Worm (Caenorhabditis elegans) whole organism, mixed stage, embryonic: ENCODE measurements around the gene srh-28.

ENCODE experiments used
- M03D4.4 ChIP-seq: sonication (generic microtip); optimal IDR thresholded peaks from 2 replicates; lab custom pipeline; 2017; ENCODE audit warnings: mild to moderate bottlenecking, missing genetic modification characterization, missing compliant biosample characterization
- bed-3 ChIP-seq: fragments of 200-800 bp; sonication (Bioruptor generic); optimal IDR thresholded peaks from 3 replicates; lab custom pipeline; 2018; ENCODE audit warnings: mild to moderate bottlenecking, missing genetic modification characterization, moderate library complexity, missing compliant biosample characterization
- blmp-1 ChIP-seq: fragments of 150-350 bp; optimal IDR thresholded peaks from 2 replicates; lab custom pipeline; 2014; ENCODE audit warnings: missing biosample characterization, missing genetic modification characterization
- ceh-39 ChIP-seq: fragments of 150-350 bp; optimal IDR thresholded peaks from 2 replicates; lab custom pipeline; 2014; ENCODE audit warnings: missing biosample characterization, missing genetic modification characterization
- ceh-43 ChIP-seq: fragments of 200-800 bp; sonication (Bioruptor generic); optimal IDR thresholded peaks from 2 replicates; lab custom pipeline; 2018; ENCODE audit warnings: mild to moderate bottlenecking, missing genetic modification characterization, moderate library complexity, missing compliant biosample characterization
- ceh-83 ChIP-seq: fragments of 200-800 bp; sonication (Bioruptor generic); optimal IDR thresholded peaks from 2 replicates; lab custom pipeline; 2018; ENCODE audit warnings: mild to moderate bottlenecking, missing genetic modification characterization, missing compliant biosample characterization
- ces-1 ChIP-seq: fragments of 150-350 bp; optimal IDR thresholded peaks from 2 replicates; lab custom pipeline; 2014; ENCODE audit warnings: missing biosample characterization, missing genetic modification reagents, missing genetic modification characterization
- cnd-1 ChIP-seq: fragments of 200-800 bp; sonication (Bioruptor generic); optimal IDR thresholded peaks from 2 replicates; lab custom pipeline; 2018; ENCODE audit warnings: mild to moderate bottlenecking, missing genetic modification characterization, missing compliant biosample characterization
- drap-1 ChIP-seq: fragments of 200-800 bp; sonication (Bioruptor generic); optimal IDR thresholded peaks from 3 replicates; lab custom pipeline; 2018; ENCODE audit warnings: mild to moderate bottlenecking, missing genetic modification characterization, missing compliant biosample characterization
- elt-1 ChIP-seq: sonication (generic microtip); optimal IDR thresholded peaks from 2 replicates; lab custom pipeline; 2017; ENCODE audit warnings: missing genetic modification characterization, mild to moderate bottlenecking, missing compliant biosample characterization, antibody characterized with exemption, moderate library complexity, borderline replicate concordance; ENCODE audit not compliant: insufficient read depth
- elt-3 ChIP-seq: fragments of 150-350 bp; optimal IDR thresholded peaks from 2 replicates; lab custom pipeline; 2014; ENCODE audit warnings: missing biosample characterization, missing genetic modification characterization
- flh-1 ChIP-seq: fragments of 200-800 bp; sonication (Bioruptor generic); optimal IDR thresholded peaks from 2 replicates; lab custom pipeline; 2018; ENCODE audit warnings: mild to moderate bottlenecking, missing genetic modification characterization, moderate library complexity, missing compliant biosample characterization
- ham-2 ChIP-seq: fragments of 200-800 bp; sonication (Bioruptor generic); optimal IDR thresholded peaks from 2 replicates; lab custom pipeline; 2018; ENCODE audit warnings: mild to moderate bottlenecking, missing genetic modification characterization, missing compliant biosample characterization
- hlh-1 ChIP-seq: fragments of 150-350 bp; optimal IDR thresholded peaks from 2 replicates; lab custom pipeline; 2014; ENCODE audit warnings: missing biosample characterization, missing genetic modification reagents, missing genetic modification characterization
- lin-13 ChIP-seq: fragments of 150-350 bp; optimal IDR thresholded peaks from 2 replicates; lab custom pipeline; 2014; ENCODE audit warnings: missing biosample characterization, missing genetic modification characterization
- lin-32 ChIP-seq: fragments of 200-800 bp; sonication (Bioruptor generic); optimal IDR thresholded peaks from 2 replicates; lab custom pipeline; 2018; ENCODE audit warnings: mild to moderate bottlenecking, missing genetic modification characterization, missing compliant biosample characterization
- lsy-2 ChIP-seq: fragments of 150-350 bp; optimal IDR thresholded peaks from 2 replicates; lab custom pipeline; 2014; ENCODE audit warnings: missing biosample characterization, missing genetic modification characterization
- mab-5 ChIP-seq: fragments of 150-350 bp; optimal IDR thresholded peaks from 2 replicates; lab custom pipeline; 2014; ENCODE audit warnings: missing biosample characterization, missing genetic modification characterization
- mep-1 ChIP-seq: fragments of 150-350 bp; optimal IDR thresholded peaks from 2 replicates; lab custom pipeline; 2017; ENCODE audit warnings: missing biosample characterization, missing genetic modification reagents, missing genetic modification characterization, inconsistent platforms
- mls-2 ChIP-seq: sonication (generic microtip); optimal IDR thresholded peaks from 2 replicates; lab custom pipeline; 2016; ENCODE audit warnings: mild to moderate bottlenecking, missing genetic modification characterization, moderate library complexity, missing compliant biosample characterization
- nhr-12 ChIP-seq: fragments of 150-350 bp; optimal IDR thresholded peaks from 2 replicates; lab custom pipeline; 2014; ENCODE audit warnings: missing biosample characterization, missing genetic modification characterization
- nhr-2 ChIP-seq: fragments of 150-350 bp; optimal IDR thresholded peaks from 2 replicates; lab custom pipeline; 2014; ENCODE audit warnings: missing biosample characterization, missing genetic modification characterization
- nhr-237 ChIP-seq: fragments of 150-350 bp; optimal IDR thresholded peaks from 2 replicates; lab custom pipeline; 2014; ENCODE audit warnings: missing biosample characterization, missing genetic modification characterization
- nhr-76 ChIP-seq: sonication (generic microtip); optimal IDR thresholded peaks from 2 replicates; lab custom pipeline; 2017; ENCODE audit warnings: missing biosample characterization, missing genetic modification characterization
- pha-4 ChIP-seq: fragments of 150-350 bp; optimal IDR thresholded peaks from 2 replicates; lab custom pipeline; 2018; ENCODE audit warnings: missing biosample characterization, missing genetic modification reagents, missing genetic modification characterization
- sem-2 ChIP-seq: fragments of 200-800 bp; sonication (Bioruptor generic); optimal IDR thresholded peaks from 2 replicates; lab custom pipeline; 2018; ENCODE audit warnings: mild to moderate bottlenecking, missing genetic modification characterization, missing compliant biosample characterization
- snpc-4 ChIP-seq: fragments of 150-350 bp; optimal IDR thresholded peaks from 2 replicates; lab custom pipeline; 2014; ENCODE audit warnings: missing biosample characterization, missing genetic modification characterization
- sptf-1 ChIP-seq: sonication (generic microtip); optimal IDR thresholded peaks from 2 replicates; lab custom pipeline; 2017; ENCODE audit warnings: mild to moderate bottlenecking, missing genetic modification characterization, moderate library complexity, missing compliant biosample characterization
- tbx-8 ChIP-seq: fragments of 200-800 bp; sonication (Bioruptor generic); optimal IDR thresholded peaks from 2 replicates; lab custom pipeline; 2018; ENCODE audit warnings: mild to moderate bottlenecking, missing genetic modification characterization, moderate library complexity, missing compliant biosample characterization
- unc-120 ChIP-seq: sonication (generic microtip); optimal IDR thresholded peaks from 2 replicates; lab custom pipeline; 2017; ENCODE audit warnings: missing genetic modification characterization, missing compliant biosample characterization; ENCODE audit not compliant: poor library complexity, severe bottlenecking
- unc-39 ChIP-seq: fragments of 150-350 bp; optimal IDR thresholded peaks from 2 replicates; lab custom pipeline; 2014; ENCODE audit warnings: missing biosample characterization, missing genetic modification characterization
- unc-62 ChIP-seq: fragments of 150-350 bp; optimal IDR thresholded peaks from 2 replicates; lab custom pipeline; 2014; ENCODE audit warnings: missing biosample characterization, missing genetic modification reagents, missing genetic modification characterization
- zip-8 ChIP-seq: fragments of 150-350 bp; optimal IDR thresholded peaks from 2 replicates; lab custom pipeline; 2014; ENCODE audit warnings: missing biosample characterization, missing genetic modification characterization

srh-28 gene

ce11 chrV:6793744-6794239, 18.2 kb upstream of the srh-28 start, which contains the start of gene ZC404.1:
ZC404.1 (plus strand) TSS chrV:6794189.
- TF ChIP-seq unc-120 (tag; lab: Kevin White, UChicago): no peak
- no peak for TF ChIP-seq bed-3 (GFP tag; lab: Kevin White, UChicago)
- TF ChIP-seq pha-4 (tag; lab: Kevin White, UChicago): no peak
- no peak for TF ChIP-seq unc-62 (GFP tag; lab: Kevin White, UChicago)
- TF ChIP-seq nhr-2 (tag; lab: Kevin White, UChicago): no peak

ce11 chrV:6792973-6793372, 17.4 kb upstream of the srh-28 start:
- TF ChIP-seq snpc-4 (tag; lab: Kevin White, UChicago): no peak
- no peak for TF ChIP-seq hlh-1 (tag; lab: Kevin White, UChicago)
- no peak for TF ChIP-seq bed-3 (GFP tag; lab: Kevin White, UChicago)
- TF ChIP-seq zip-8 (tag; lab: Kevin White, UChicago): no peak
- no peak for TF ChIP-seq ceh-83
- no peak for TF ChIP-seq nhr-12 (tag; lab: Kevin White, UChicago)
- no peak for TF ChIP-seq lin-32 (GFP tag; lab: Kevin White, UChicago)
- TF ChIP-seq mls-2: no peak
- no peak for TF ChIP-seq lsy-2 (tag; lab: Kevin White, UChicago)
- TF ChIP-seq nhr-76 (tag; lab: Kevin White, UChicago): no peak
- no peak for TF ChIP-seq unc-39 (tag; lab: Kevin White, UChicago)
- TF ChIP-seq drap-1 (GFP tag; lab: Kevin White, UChicago): no peak
- TF ChIP-seq tbx-8 (GFP tag; lab: Kevin White, UChicago): no peak
- no peak for TF ChIP-seq M03D4.4 (tag; lab: Kevin White, UChicago)
- no peak for TF ChIP-seq mab-5
- TF ChIP-seq ham-2: no peak
- no peak for TF ChIP-seq unc-120 (tag; lab: Kevin White, UChicago)

- TF ChIP-seq hlh-1 (tag; lab: Kevin White, UChicago): no peak
- TF ChIP-seq ceh-43 (GFP tag; lab: Kevin White, UChicago): no peak
- no peak for TF ChIP-seq tbx-8 (GFP tag; lab: Kevin White, UChicago)
- TF ChIP-seq elt-3 (tag; lab: Kevin White, UChicago): no peak
- no peak for TF ChIP-seq ceh-39 (tag; lab: Kevin White, UChicago)
- no peak for TF ChIP-seq sptf-1
- TF ChIP-seq cnd-1: no peak
- TF ChIP-seq elt-1: no peak
- TF ChIP-seq blmp-1: no peak
- no peak for TF ChIP-seq bed-3 (GFP tag; lab: Kevin White, UChicago)
- no peak for TF ChIP-seq snpc-4 (tag; lab: Kevin White, UChicago)
- no peak for TF ChIP-seq pha-4 (tag; lab: Kevin White, UChicago)
- TF ChIP-seq mls-2: no peak
- TF ChIP-seq flh-1 (GFP tag; lab: Kevin White, UChicago): no peak
- no peak for TF ChIP-seq mab-5
- TF ChIP-seq nhr-2 (tag; lab: Kevin White, UChicago): no peak
- TF ChIP-seq ham-2: no peak
- TF ChIP-seq, all 35 proteins: peak for 0
These were observed 17.0 kb upstream of the srh-28 start, which contains the start of gene gck-2 for ce11 chrV:6792565-6792964. gck-2 (minus strand) TSS chrV:6792665.

ce11 chrV:6787906-6788430, 12.4 kb upstream of the srh-28 start, which contains the start of gene ZC404.2:
ZC404.2 (plus strand) TSS chrV:6787952.
- TF ChIP-seq unc-62 (GFP tag; lab: Kevin White, UChicago) (no peak), mep-1 (no peak), zip-8 (tag; lab: Kevin White, UChicago) (no peak), ces-1 (no peak), pha-4 (tag; lab: Kevin White, UChicago) (no peak), elt-1 (no peak), M03D4.4 (tag; lab: Kevin White, UChicago) (no peak), lsy-2 (tag; lab: Kevin White, UChicago) (no peak), snpc-4 (tag; lab: Kevin White, UChicago) (no peak), nhr-237 (tag; lab: Kevin White, UChicago) (no peak), unc-120 (tag; lab: Kevin White, UChicago) (no peak), ceh-43 (GFP tag; lab: Kevin White, UChicago) (no peak), lin-32 (GFP tag; lab: Kevin White, UChicago) (no peak), sem-2 (GFP tag; lab: Kevin White, UChicago) (no peak), mab-5 (no peak), elt-3 (tag; lab: Kevin White, UChicago) (no peak), mls-2 (no peak), lin-13 (tag; lab: Kevin White, UChicago) (no peak)
- TF ChIP-seq, all 35 proteins: peak for 0
